Fruit fly (Drosophila melanogaster) whole organism, embryonic: ENCODE results near the gene Kmn2.

Experiments
- Aef1 ChIP-seq: fragments of 200-800 bp; sonication (Bioruptor generic); IDR thresholded peaks from 3 replicates; pipeline ENCODE4 v1.3.6; 2022; ENCODE audit warnings: missing biosample characterization, missing genetic modification characterization
- Antp ChIP-seq: fragments of 200-800 bp; sonication (Bioruptor generic); optimal IDR thresholded peaks from 3 replicates; lab custom pipeline; 2016; ENCODE audit warnings: missing biosample characterization, missing genetic modification characterization
- Bgb ChIP-seq: fragments of 200-800 bp; sonication (Bioruptor generic); IDR thresholded peaks from 2 replicates; pipeline ENCODE4 v1.3.6; 2022; ENCODE audit warnings: missing biosample characterization, missing genetic modification characterization; ENCODE audit not compliant: partially characterized antibody
- CG10366 ChIP-seq: fragments of 200-800 bp; sonication (Bioruptor generic); IDR thresholded peaks from 2 replicates; pipeline ENCODE4 v1.3.6; 2022; ENCODE audit warnings: missing biosample characterization, missing genetic modification characterization
- CG12744 ChIP-seq: fragments of 200-800 bp; sonication (Bioruptor generic); optimal IDR thresholded peaks from 2 replicates; lab custom pipeline; 2016; ENCODE audit warnings: missing biosample characterization, missing genetic modification characterization
- CG13287 ChIP-seq: fragments of 200-800 bp; sonication (Bioruptor generic); IDR thresholded peaks from 2 replicates; pipeline ENCODE4 v1.3.6; 2022; ENCODE audit warnings: missing biosample characterization, missing genetic modification characterization; ENCODE audit not compliant: partially characterized antibody
- CG13775 ChIP-seq: fragments of 200-800 bp; sonication (Bioruptor generic); optimal IDR thresholded peaks from 3 replicates; lab custom pipeline; 2017; ENCODE audit warnings: missing biosample characterization, mild to moderate bottlenecking, missing genetic modification characterization
- CG14050 ChIP-seq: fragments of 200-800 bp; sonication (Bioruptor generic); IDR thresholded peaks from 3 replicates; pipeline ENCODE4 v1.3.6; 2022; ENCODE audit warnings: missing biosample characterization, missing genetic modification characterization
- CG14710 ChIP-seq: fragments of 200-800 bp; sonication (Bioruptor generic); optimal IDR thresholded peaks from 3 replicates; lab custom pipeline; 2019; ENCODE audit warnings: missing biosample characterization, mild to moderate bottlenecking, missing genetic modification characterization, moderate library complexity
- CG1832 ChIP-seq: fragments of 200-800 bp; sonication (Bioruptor generic); optimal IDR thresholded peaks from 2 replicates; lab custom pipeline; 2017; ENCODE audit warnings: missing biosample characterization, mild to moderate bottlenecking, missing genetic modification characterization, inconsistent platforms
- CG18476 ChIP-seq: fragments of 200-800 bp; sonication (Bioruptor generic); optimal IDR thresholded peaks from 2 replicates; lab custom pipeline; 2016; ENCODE audit warnings: missing biosample characterization, mild to moderate bottlenecking, missing genetic modification characterization
- CG32532 ChIP-seq: fragments of 200-800 bp; sonication (Bioruptor generic); IDR thresholded peaks from 2 replicates; pipeline ENCODE4 v1.3.6; 2022; ENCODE audit warnings: missing biosample characterization, missing genetic modification characterization
- CG32772 ChIP-seq: fragments of 200-800 bp; sonication (Bioruptor generic); IDR thresholded peaks from 2 replicates; pipeline ENCODE4 v1.3.6; 2022; ENCODE audit warnings: missing biosample characterization, missing genetic modification characterization
- CG4360 ChIP-seq: fragments of 200-800 bp; sonication (Bioruptor generic); IDR thresholded peaks from 2 replicates; pipeline ENCODE4 v1.3.6; 2022; ENCODE audit warnings: missing biosample characterization, missing genetic modification characterization
- CG5180 ChIP-seq: fragments of 200-800 bp; sonication (Bioruptor generic); optimal IDR thresholded peaks from 3 replicates; lab custom pipeline; 2017; ENCODE audit warnings: missing biosample characterization, missing genetic modification characterization, mild to moderate bottlenecking, moderate library complexity, missing genetic modification reagents
- CG7963 ChIP-seq: fragments of 200-800 bp; sonication (Bioruptor generic); IDR thresholded peaks from 3 replicates; pipeline ENCODE4 v1.3.6; 2022; ENCODE audit warnings: missing biosample characterization, missing genetic modification characterization; ENCODE audit not compliant: partially characterized antibody
- CG9817 ChIP-seq: fragments of 200-800 bp; sonication (Bioruptor generic); optimal IDR thresholded peaks from 2 replicates; lab custom pipeline; 2018; ENCODE audit warnings: missing biosample characterization, mild to moderate bottlenecking, missing genetic modification characterization, moderate library complexity
- Dll ChIP-seq: fragments of 200-800 bp; sonication (Bioruptor generic); IDR thresholded peaks from 4 replicates; pipeline ENCODE4 v1.3.6; 2022; ENCODE audit warnings: missing biosample characterization, missing genetic modification characterization; ENCODE audit not compliant: partially characterized antibody
- Dp ChIP-seq: fragments of 200-800 bp; sonication (Bioruptor generic); optimal IDR thresholded peaks from 2 replicates; lab custom pipeline; 2018; ENCODE audit warnings: missing biosample characterization, mild to moderate bottlenecking, missing genetic modification characterization, moderate library complexity
- Elba2 ChIP-seq: fragments of 200-800 bp; sonication (Bioruptor generic); optimal IDR thresholded peaks from 3 replicates; lab custom pipeline; 2016; ENCODE audit warnings: missing biosample characterization, missing genetic modification characterization
- HLH4C ChIP-seq: fragments of 200-800 bp; sonication (Bioruptor generic); IDR thresholded peaks from 3 replicates; pipeline ENCODE4 v1.3.6; 2022; ENCODE audit warnings: missing biosample characterization, missing genetic modification characterization; ENCODE audit not compliant: partially characterized antibody
- Hey ChIP-seq: fragments of 200-800 bp; sonication (Bioruptor generic); optimal IDR thresholded peaks from 3 replicates; lab custom pipeline; 2018; ENCODE audit warnings: missing biosample characterization, mild to moderate bottlenecking, missing genetic modification characterization
- Hr78 ChIP-seq, 2 experiments: fragments of 200-800 bp in 1 of 2; fragments of >200 bp in 1 of 2; sonication (Bioruptor generic) in 1 of 2; optimal IDR thresholded peaks; 2 replicates each; lab custom pipeline; 2017 to 2019; ENCODE audit warnings: missing biosample characterization in 2 of 2, missing genetic modification characterization in 2 of 2, mild to moderate bottlenecking in 1 of 2, moderate library complexity in 1 of 2
- Lhr ChIP-seq: fragments of 200-800 bp; sonication (Bioruptor generic); optimal IDR thresholded peaks from 3 replicates; lab custom pipeline; 2017; ENCODE audit warnings: mild to moderate bottlenecking, missing biosample characterization, missing genetic modification reagents, missing genetic modification characterization
- Max ChIP-seq: fragments of 200-800 bp; sonication (Bioruptor generic); optimal IDR thresholded peaks from 2 replicates; lab custom pipeline; 2016; ENCODE audit warnings: missing biosample characterization, mild to moderate bottlenecking, missing genetic modification characterization
- Nf-YC ChIP-seq: fragments of 200-800 bp; optimal IDR thresholded peaks from 3 replicates; lab custom pipeline; 2019; ENCODE audit warnings: missing biosample characterization, mild to moderate bottlenecking, missing genetic modification characterization, moderate library complexity
- Ravus ChIP-seq: fragments of 200-800 bp; sonication (Bioruptor generic); IDR thresholded peaks from 2 replicates; pipeline ENCODE4 v1.3.6; 2022; ENCODE audit warnings: missing biosample characterization, missing genetic modification characterization
- TFAM ChIP-seq: fragments of 200-800 bp; sonication (Bioruptor generic); optimal IDR thresholded peaks from 2 replicates; lab custom pipeline; 2017; ENCODE audit warnings: missing biosample characterization, missing genetic modification characterization, inconsistent platforms
- Usf ChIP-seq: fragments of 200-800 bp; sonication (Bioruptor generic); optimal IDR thresholded peaks from 2 replicates; lab custom pipeline; 2017; ENCODE audit warnings: missing genotype, missing biosample characterization, missing genetic modification characterization
- ab ChIP-seq: fragments of 200-800 bp; sonication (Bioruptor generic); optimal IDR thresholded peaks from 2 replicates; lab custom pipeline; 2016; ENCODE audit warnings: missing biosample characterization, missing genetic modification characterization
- amos ChIP-seq: fragments of 200-800 bp; sonication (Bioruptor generic); IDR thresholded peaks from 2 replicates; pipeline ENCODE4 v1.3.6; 2022; ENCODE audit warnings: missing biosample characterization, missing genetic modification characterization; ENCODE audit not compliant: partially characterized antibody
- emc ChIP-seq: fragments of 200-800 bp; sonication (Bioruptor generic); optimal IDR thresholded peaks from 2 replicates; lab custom pipeline; 2016; ENCODE audit warnings: missing biosample characterization, missing genetic modification characterization
- eve ChIP-seq, 2 experiments: fragments of >200 bp; optimal IDR thresholded peaks; 2 replicates each; lab custom pipeline; 2017; ENCODE audit warnings: missing biosample characterization in 2 of 2, missing genetic modification characterization in 2 of 2
- fu2 ChIP-seq: fragments of 200-800 bp; sonication (Bioruptor generic); optimal IDR thresholded peaks from 2 replicates; lab custom pipeline; 2016; ENCODE audit warnings: missing biosample characterization, missing genetic modification characterization
- gcm2 ChIP-seq: fragments of 200-800 bp; sonication (Bioruptor generic); optimal IDR thresholded peaks from 2 replicates; lab custom pipeline; 2016; ENCODE audit warnings: missing biosample characterization, missing genetic modification characterization
- gsb ChIP-seq: fragments of 200-800 bp; sonication (Bioruptor generic); IDR thresholded peaks from 2 replicates; pipeline ENCODE4 v1.3.6; 2022; ENCODE audit warnings: missing biosample characterization, missing genetic modification characterization
- her ChIP-seq: fragments of 200-800 bp; sonication (Bioruptor generic); optimal IDR thresholded peaks from 2 replicates; lab custom pipeline; 2016; ENCODE audit warnings: missing biosample characterization, missing genetic modification characterization
- hkb ChIP-seq, 2 experiments: fragments of 200-800 bp in 1 of 2; fragments of >200 bp in 1 of 2; sonication (Bioruptor generic) in 1 of 2; IDR thresholded peaks in 1 of 2; optimal IDR thresholded peaks in 1 of 2; 2 replicates each; pipeline versions ENCODE4 v1.3.6 to Lab custom; 2017 to 2022; ENCODE audit warnings: missing biosample characterization in 1 of 2, missing genetic modification characterization in 1 of 2
- insv ChIP-seq, 2 experiments: fragments of 200-800 bp; sonication (Bioruptor generic); optimal IDR thresholded peaks; 3 replicates each; lab custom pipeline; 2016 to 2018; ENCODE audit warnings: missing biosample characterization in 2 of 2, missing genetic modification characterization in 2 of 2
- jing ChIP-seq: fragments of 200-800 bp; sonication (Bioruptor generic); optimal IDR thresholded peaks from 2 replicates; lab custom pipeline; 2018; ENCODE audit warnings: missing biosample characterization, mild to moderate bottlenecking, missing genetic modification characterization
- kay ChIP-seq: fragments of 200-800 bp; sonication (Bioruptor generic); optimal IDR thresholded peaks from 2 replicates; lab custom pipeline; 2016; ENCODE audit warnings: missing biosample characterization, missing genetic modification characterization
- oc ChIP-seq: fragments of 200-800 bp; sonication (Bioruptor generic); optimal IDR thresholded peaks from 2 replicates; lab custom pipeline; 2018; ENCODE audit warnings: missing biosample characterization, mild to moderate bottlenecking, missing genetic modification characterization, moderate library complexity
- odd ChIP-seq: fragments of 200-800 bp; sonication (Bioruptor generic); optimal IDR thresholded peaks from 2 replicates; lab custom pipeline; 2017; ENCODE audit warnings: missing biosample characterization, mild to moderate bottlenecking, missing genetic modification characterization
- org-1 ChIP-seq: fragments of 200-800 bp; sonication (Bioruptor generic); optimal IDR thresholded peaks from 2 replicates; lab custom pipeline; 2017; ENCODE audit warnings: missing biosample characterization, missing genetic modification characterization
- prd ChIP-seq, 3 experiments: fragments of >200 bp in 2 of 3; fragments of 200-800 bp in 1 of 3; sonication (Bioruptor generic) in 1 of 3; optimal IDR thresholded peaks in 2 of 3; IDR thresholded peaks in 1 of 3; 2 replicates in 2 of 3; 3 replicates in 1 of 3; pipeline versions ENCODE4 v1.3.6 to Lab custom; 2017 to 2022; ENCODE audit warnings: missing biosample characterization in 1 of 3, missing genetic modification characterization in 1 of 3
- pros ChIP-seq: fragments of 200-800 bp; sonication (Bioruptor generic); optimal IDR thresholded peaks from 3 replicates; lab custom pipeline; 2019; ENCODE audit warnings: missing biosample characterization, mild to moderate bottlenecking, missing genetic modification characterization, moderate library complexity
- seq ChIP-seq: fragments of 200-800 bp; sonication (Bioruptor generic); IDR thresholded peaks from 2 replicates; pipeline ENCODE4 v1.3.6; 2022; ENCODE audit warnings: missing biosample characterization, missing genetic modification characterization
- sug ChIP-seq: fragments of 200-800 bp; optimal IDR thresholded peaks from 2 replicates; lab custom pipeline; 2019; ENCODE audit warnings: missing biosample characterization, mild to moderate bottlenecking, missing genetic modification characterization, moderate library complexity
- vvl ChIP-seq: fragments of 200-800 bp; sonication (Bioruptor generic); IDR thresholded peaks from 2 replicates; pipeline ENCODE4 v1.3.6; 2022; ENCODE audit warnings: missing biosample characterization, missing genetic modification characterization
- zfh2 ChIP-seq: fragments of 200-800 bp; sonication (Bioruptor generic); optimal IDR thresholded peaks from 2 replicates; lab custom pipeline; 2016; ENCODE audit warnings: missing biosample characterization, missing genetic modification characterization

The Kmn2 gene

dm6 chr3R:7995722-7996121, 5.4 kb downstream of the Kmn2 start, which contains the start of gene Elovl7 (continued):
- TF ChIP-seq TFAM (GFP tag; lab: Kevin White, UChicago): no peak
- TF ChIP-seq CG7963 (GFP tag; lab: Robert Waterston, UW): no peak
- no peak for TF ChIP-seq hkb (optimal IDR thresholded peaks at IDR 0.05; lab: Kevin White, UChicago)
- TF ChIP-seq hkb (GFP tag; IDR thresholded peaks at IDR 0.05; lab: Robert Waterston, UW): no peak
- TF ChIP-seq CG14710 (tag; lab: Kevin White, UChicago): no peak
- TF ChIP-seq oc (tag; lab: Kevin White, UChicago): no peak
- TF ChIP-seq Bgb (GFP tag; lab: Robert Waterston, UW): no peak; the same call in 1 of the 2 replicates
- TF ChIP-seq Hey (tag; lab: Kevin White, UChicago): no peak
- 0 out of 2 replicates have a peak, but pooled peaks have one; percentile 12 for TF ChIP-seq CG32532 (GFP tag; lab: Robert Waterston, UW)
- no peak for TF ChIP-seq insv (GFP tag; optimal IDR thresholded peaks at IDR 0.05; lab: Kevin White, UChicago)
- TF ChIP-seq sug: no peak
- no peak for TF ChIP-seq Antp (GFP tag; lab: Kevin White, UChicago)
- TF ChIP-seq Usf: no peak
- TF ChIP-seq CG9817 (tag; lab: Kevin White, UChicago): no peak
- TF ChIP-seq eve (GFP tag; optimal IDR thresholded peaks at IDR 0.05; lab: Kevin White, UChicago): no peak
- no peak for TF ChIP-seq ab (GFP tag; lab: Kevin White, UChicago)
- no peak for TF ChIP-seq fu2 (GFP tag; lab: Kevin White, UChicago)
- TF ChIP-seq CG10366 (GFP tag; lab: Robert Waterston, UW): no peak
- TF ChIP-seq odd: no peak
- no peak for TF ChIP-seq Elba2 (GFP tag; lab: Kevin White, UChicago)
- TF ChIP-seq Max: no peak
- TF ChIP-seq CG13775 (GFP tag; lab: Kevin White, UChicago): no peak
- no peak for TF ChIP-seq prd (optimal IDR thresholded peaks at IDR 0.05; lab: Kevin White, UChicago)
- TF ChIP-seq prd (GFP tag; IDR thresholded peaks at IDR 0.05; lab: Robert Waterston, UW): no peak
- TF ChIP-seq kay: no peak
- no peak for TF ChIP-seq org-1
- no peak for TF ChIP-seq seq (GFP tag; lab: Robert Waterston, UW)
- no peak for TF ChIP-seq zfh2
- TF ChIP-seq Hr78 (GFP tag; optimal IDR thresholded peaks at IDR 0.05; lab: Kevin White, UChicago): no peak
- TF ChIP-seq CG4360: no peak
- no peak for TF ChIP-seq CG18476 (GFP tag; lab: Kevin White, UChicago)
- TF ChIP-seq Lhr (GFP tag; lab: Kevin White, UChicago): no peak
- no peak for TF ChIP-seq CG14050
- TF ChIP-seq gcm2 (GFP tag; lab: Kevin White, UChicago): no peak
- peak; percentile 22 for TF ChIP-seq CG1832
- TF ChIP-seq amos (GFP tag; lab: Robert Waterston, UW): no peak
- no peak for TF ChIP-seq CG32772 (GFP tag; lab: Robert Waterston, UW)
- no peak for TF ChIP-seq HLH4C (GFP tag; lab: Robert Waterston, UW)
- TF ChIP-seq Ravus (GFP tag; lab: Robert Waterston, UW): no peak
- no peak for TF ChIP-seq jing (GFP tag; lab: Kevin White, UChicago)
- TF ChIP-seq gsb (GFP tag; lab: Robert Waterston, UW): no peak
- TF ChIP-seq vvl (GFP tag; lab: Robert Waterston, UW): peak; percentile 18; the same call in 1 of the 2 replicates
- no peak for TF ChIP-seq her (GFP tag; lab: Kevin White, UChicago)
- TF ChIP-seq CG5180 (GFP tag; lab: Kevin White, UChicago): no peak
- no peak for TF ChIP-seq Nf-YC
- peak; percentile 37; the same call in 1 of the 2 replicates for TF ChIP-seq CG13287 (GFP tag; lab: Robert Waterston, UW)
- no peak for TF ChIP-seq CG12744 (GFP tag; lab: Kevin White, UChicago)
- no peak for TF ChIP-seq pros (GFP tag; lab: Kevin White, UChicago)
- TF ChIP-seq emc (GFP tag; lab: Kevin White, UChicago): no peak
- no peak for TF ChIP-seq Dp (GFP tag; lab: Kevin White, UChicago)
- TF ChIP-seq Aef1 (GFP tag; lab: Robert Waterston, UW): no peak
- TF ChIP-seq Dll (GFP tag; lab: Robert Waterston, UW): 0 out of 4 replicates have a peak, but pooled peaks have one; percentile 15
